In genomic region chr3L:9744060-9744549, dm6 we compare ENCODE assay signal across 5 fruit fly cellular contexts.
TF ChIP-seq lines count a peak whose summit lies in the region.

No protein-coding gene starts in this region.

- TF ChIP-seq CTCF in whole organism, embryonic (GFP tag; optimal IDR thresholded peaks at IDR 0.05; lab: Kevin White, UChicago): peak; percentile 64

TF ChIP-seq in whole organism, adult, 20 proteins besides CTCF, POLR2A, EP300 and RAD21 (continues in another document):
- TF ChIP-seq cic (GFP tag; optimal IDR thresholded peaks at IDR 0.05; lab: Kevin White, UChicago) (no peak), bab1 (GFP tag; optimal IDR thresholded peaks at IDR 0.05; lab: Kevin White, UChicago) (peak; percentile 86), CG12768 (GFP tag; optimal IDR thresholded peaks at IDR 0.05; lab: Kevin White, UChicago) (no peak), Mnt (GFP tag; optimal IDR thresholded peaks at IDR 0.05; lab: Kevin White, UChicago) (no peak), CG7045 (GFP tag; optimal IDR thresholded peaks at IDR 0.05; lab: Kevin White, UChicago) (no peak), Clk (GFP tag; optimal IDR thresholded peaks at IDR 0.05; lab: Kevin White, UChicago) (no peak), toe (GFP tag; optimal IDR thresholded peaks at IDR 0.05; lab: Kevin White, UChicago) (no peak), CG33017 (tag; optimal IDR thresholded peaks at IDR 0.05; lab: Kevin White, UChicago) (no peak), Crg-1 (GFP tag; optimal IDR thresholded peaks at IDR 0.05; lab: Kevin White, UChicago) (no peak), CG11617 (GFP tag; optimal IDR thresholded peaks at IDR 0.05; lab: Kevin White, UChicago) (no peak), CG14711 (tag; optimal IDR thresholded peaks at IDR 0.05; lab: Kevin White, UChicago) (peak; percentile 52), CG7101 (tag; optimal IDR thresholded peaks at IDR 0.05; lab: Kevin White, UChicago) (peak; percentile 30), CG5204 (GFP tag; optimal IDR thresholded peaks at IDR 0.05; lab: Kevin White, UChicago) (no peak), kay (GFP tag; lab: Kevin White, UChicago; ENCODE audit: borderline replicate concordance) (no peak), tj (GFP tag; optimal IDR thresholded peaks at IDR 0.05; lab: Kevin White, UChicago) (no peak), pad (GFP tag; optimal IDR thresholded peaks at IDR 0.05; lab: Kevin White, UChicago) (peak; percentile 47), cnc (optimal IDR thresholded peaks at IDR 0.05; lab: Kevin White, UChicago) (no peak), ovo (GFP tag; optimal IDR thresholded peaks at IDR 0.05; lab: Kevin White, UChicago) (no peak), CG1620 (GFP tag; optimal IDR thresholded peaks at IDR 0.05; lab: Kevin White, UChicago) (no peak)

TF ChIP-seq in whole organism, embryonic, 481 proteins besides CTCF, POLR2A, EP300 and RAD21 (continues in another document):
- TF ChIP-seq Dbx (GFP tag; IDR thresholded peaks at IDR 0.05; lab: Robert Waterston, UW) (peak; percentile 69; the same call in 2 of the 3 replicates), CG32772 (GFP tag; IDR thresholded peaks at IDR 0.05; lab: Robert Waterston, UW) (peak; percentile 84), CG12155 (GFP tag; optimal IDR thresholded peaks at IDR 0.05; lab: Kevin White, UChicago) (peak; percentile 48), CG17385 (GFP tag; optimal IDR thresholded peaks at IDR 0.05; lab: Kevin White, UChicago) (peak; percentile 74), sim (GFP tag; IDR thresholded peaks at IDR 0.05; lab: Robert Waterston, UW) (peak; percentile 78; the same call in 1 of the 2 replicates), CG2712 (tag; optimal IDR thresholded peaks at IDR 0.05; lab: Kevin White, UChicago) (peak; percentile 95), pita (GFP tag; optimal IDR thresholded peaks at IDR 0.05; lab: Kevin White, UChicago) (no peak), danr (GFP tag; IDR thresholded peaks at IDR 0.05; lab: Robert Waterston, UW) (peak; percentile 88), MTF-1 (GFP tag; optimal IDR thresholded peaks at IDR 0.05; lab: Kevin White, UChicago; ENCODE audit: borderline replicate concordance) (peak; percentile 76), H15 (GFP tag; IDR thresholded peaks at IDR 0.05; lab: Robert Waterston, UW) (peak; percentile 83; the same call in 2 of the 3 replicates), al (GFP tag; IDR thresholded peaks at IDR 0.05; lab: Robert Waterston, UW) (peak; percentile 79), esg (GFP tag; conservative IDR thresholded peaks at IDR 0.05; lab: Robert Waterston, UW) (peak; percentile 79), CG17829 (tag; optimal IDR thresholded peaks at IDR 0.05; lab: Kevin White, UChicago) (peak; percentile 93), Hr78 (GFP tag; optimal IDR thresholded peaks at IDR 0.05; lab: Kevin White, UChicago) (peak in 1 of 2 experiments; percentile 79), zen (tag; optimal IDR thresholded peaks at IDR 0.05; lab: Kevin White, UChicago) (peak; percentile 7), CG33213 (GFP tag; optimal IDR thresholded peaks at IDR 0.05; lab: Kevin White, UChicago) (peak; percentile 78), CG8388 (GFP tag; optimal IDR thresholded peaks at IDR 0.05; lab: Kevin White, UChicago) (peak; percentile 86), ERR (GFP tag; optimal IDR thresholded peaks at IDR 0.05; lab: Kevin White, UChicago) (no peak)

TF ChIP-seq in whole organism, prepupa, 60 proteins besides CTCF, POLR2A, EP300 and RAD21 (continues in another document):
- TF ChIP-seq svp (GFP tag; lab: Kevin White, UChicago) (peak; percentile 93), Ets21C (GFP tag; optimal IDR thresholded peaks at IDR 0.05; lab: Kevin White, UChicago) (peak; percentile 85), CG32006 (GFP tag; optimal IDR thresholded peaks at IDR 0.05; lab: Kevin White, UChicago) (peak; percentile 96), Sox15 (GFP tag; optimal IDR thresholded peaks at IDR 0.05; lab: Kevin White, UChicago) (peak; percentile 66), Lpt (GFP tag; optimal IDR thresholded peaks at IDR 0.05; lab: Kevin White, UChicago) (peak; percentile 98), Met (GFP tag; optimal IDR thresholded peaks at IDR 0.05; lab: Kevin White, UChicago) (peak; percentile 89), CG6276 (GFP tag; optimal IDR thresholded peaks at IDR 0.05; lab: Kevin White, UChicago) (peak; percentile 96), Hr39 (GFP tag; optimal IDR thresholded peaks at IDR 0.05; lab: Kevin White, UChicago) (peak; percentile 79), CG3919 (GFP tag; optimal IDR thresholded peaks at IDR 0.05; lab: Kevin White, UChicago) (peak; percentile 98), fd59A (GFP tag; optimal IDR thresholded peaks at IDR 0.05; lab: Kevin White, UChicago) (peak; percentile 87), achi (GFP tag; optimal IDR thresholded peaks at IDR 0.05; lab: Kevin White, UChicago) (peak; percentile 88), fd85E (GFP tag; optimal IDR thresholded peaks at IDR 0.05; lab: Kevin White, UChicago) (peak; percentile 87), CG11294 (GFP tag; IDR thresholded peaks at IDR 0.05; lab: Robert Waterston, UW) (peak; percentile 90), CG9139 (GFP tag; optimal IDR thresholded peaks at IDR 0.05; lab: Kevin White, UChicago) (peak; percentile 86), OdsH (GFP tag; optimal IDR thresholded peaks at IDR 0.05; lab: Kevin White, UChicago) (peak; percentile 89), CG16779 (tag; optimal IDR thresholded peaks at IDR 0.05; lab: Kevin White, UChicago) (peak; percentile 89), CG8632 (GFP tag; optimal IDR thresholded peaks at IDR 0.05; lab: Kevin White, UChicago) (peak; percentile 84), lz (GFP tag; optimal IDR thresholded peaks at IDR 0.05; lab: Kevin White, UChicago) (peak; percentile 93), CG34406 (GFP tag; optimal IDR thresholded peaks at IDR 0.05; lab: Kevin White, UChicago) (peak; percentile 87)

TF ChIP-seq in whole organism, pupa, 21 proteins besides CTCF, POLR2A, EP300 and RAD21:
- peak; percentile 96 for TF ChIP-seq CG32121 (GFP tag; IDR thresholded peaks at IDR 0.05; lab: Robert Waterston, UW)
- TF ChIP-seq CG13204 (GFP tag; optimal IDR thresholded peaks at IDR 0.05; lab: Kevin White, UChicago): peak; percentile 61
- peak; percentile 90 for TF ChIP-seq CG12605 (GFP tag; IDR thresholded peaks at IDR 0.05; lab: Robert Waterston, UW)
- TF ChIP-seq Pif1B (GFP tag; optimal IDR thresholded peaks at IDR 0.05; lab: Kevin White, UChicago): peak; percentile 94
- TF ChIP-seq CG8159 (tag; optimal IDR thresholded peaks at IDR 0.05; lab: Kevin White, UChicago): peak; percentile 98
- TF ChIP-seq CG9948 (tag; optimal IDR thresholded peaks at IDR 0.05; lab: Kevin White, UChicago): peak; percentile 97
- peak; percentile 100 for TF ChIP-seq CG14655 (GFP tag; optimal IDR thresholded peaks at IDR 0.05; lab: Kevin White, UChicago)
- TF ChIP-seq Ets98B (GFP tag; IDR thresholded peaks at IDR 0.05; lab: Robert Waterston, UW): peak; percentile 92
- peak; percentile 95 for TF ChIP-seq CG17806 (tag; optimal IDR thresholded peaks at IDR 0.05; lab: Kevin White, UChicago)
- TF ChIP-seq Pif1A (GFP tag; optimal IDR thresholded peaks at IDR 0.05; lab: Kevin White, UChicago): peak; percentile 97
- peak; percentile 76 for TF ChIP-seq CG10348 (GFP tag; IDR thresholded peaks at IDR 0.05; lab: Robert Waterston, UW)
- peak; percentile 91 for TF ChIP-seq gl (tag; optimal IDR thresholded peaks at IDR 0.05; lab: Kevin White, UChicago)
- peak; percentile 77 for TF ChIP-seq CG34367 (tag; optimal IDR thresholded peaks at IDR 0.05; lab: Kevin White, UChicago)
- peak; percentile 94 for TF ChIP-seq CG15710 (tag; optimal IDR thresholded peaks at IDR 0.05; lab: Kevin White, UChicago)
- TF ChIP-seq fd96Ca (GFP tag; IDR thresholded peaks at IDR 0.05; lab: Robert Waterston, UW): peak; percentile 95
- no peak for TF ChIP-seq EcR (GFP tag; optimal IDR thresholded peaks at IDR 0.05; lab: Kevin White, UChicago)
- peak; percentile 83 for TF ChIP-seq Snoo (tag; optimal IDR thresholded peaks at IDR 0.05; lab: Kevin White, UChicago)
- peak; percentile 89 for TF ChIP-seq rn (GFP tag; IDR thresholded peaks at IDR 0.05; lab: Robert Waterston, UW)
- peak; percentile 95 for TF ChIP-seq CG4496 (GFP tag; IDR thresholded peaks at IDR 0.05; lab: Robert Waterston, UW)
- peak; percentile 96 for TF ChIP-seq D1 (tag; optimal IDR thresholded peaks at IDR 0.05; lab: Kevin White, UChicago)
- peak; percentile 98 for TF ChIP-seq CG8301 (tag; optimal IDR thresholded peaks at IDR 0.05; lab: Kevin White, UChicago)

TF ChIP-seq in whole organism, wandering third instar larva, 38 proteins besides CTCF, POLR2A, EP300 and RAD21 (continues in another document):
- TF ChIP-seq Dfd (GFP tag; optimal IDR thresholded peaks at IDR 0.05; lab: Kevin White, UChicago): no peak
- peak; percentile 65 for TF ChIP-seq rgr (GFP tag; optimal IDR thresholded peaks at IDR 0.05; lab: Kevin White, UChicago)
- peak; percentile 7 for TF ChIP-seq CrebA (GFP tag; optimal IDR thresholded peaks at IDR 0.05; lab: Kevin White, UChicago; ENCODE audit: borderline replicate concordance)
- TF ChIP-seq sv (GFP tag; optimal IDR thresholded peaks at IDR 0.05; lab: Kevin White, UChicago): peak; percentile 65
- TF ChIP-seq Hr78 (GFP tag; optimal IDR thresholded peaks at IDR 0.05; lab: Kevin White, UChicago): no peak
- TF ChIP-seq sage (GFP tag; optimal IDR thresholded peaks at IDR 0.05; lab: Kevin White, UChicago): peak; percentile 90
- TF ChIP-seq fru (GFP tag; optimal IDR thresholded peaks at IDR 0.05; lab: Kevin White, UChicago): peak; percentile 88
- peak; percentile 87 for TF ChIP-seq h (GFP tag; optimal IDR thresholded peaks at IDR 0.05; lab: Kevin White, UChicago)
- no peak for TF ChIP-seq dl (GFP tag; optimal IDR thresholded peaks at IDR 0.05; lab: Kevin White, UChicago; ENCODE audit: insufficient read depth in 1 of 2, partially characterized antibody in 2 of 2)
- TF ChIP-seq jim (GFP tag; optimal IDR thresholded peaks at IDR 0.05; lab: Kevin White, UChicago): no peak
- TF ChIP-seq foxo (GFP tag; optimal IDR thresholded peaks at IDR 0.05; lab: Kevin White, UChicago): peak; percentile 60 to 88
- TF ChIP-seq Vsx2 (GFP tag; optimal IDR thresholded peaks at IDR 0.05; lab: Kevin White, UChicago; ENCODE audit: partially characterized antibody): no peak
- peak; percentile 13 for TF ChIP-seq Hr83 (GFP tag; optimal IDR thresholded peaks at IDR 0.05; lab: Kevin White, UChicago; ENCODE audit: poor library complexity, severe bottlenecking)
- TF ChIP-seq woc (GFP tag; optimal IDR thresholded peaks at IDR 0.05; lab: Kevin White, UChicago): peak; percentile 90
- TF ChIP-seq OdsH (GFP tag; optimal IDR thresholded peaks at IDR 0.05; lab: Kevin White, UChicago): peak; percentile 79
- TF ChIP-seq GATAd (GFP tag; optimal IDR thresholded peaks at IDR 0.05; lab: Kevin White, UChicago): no peak
- TF ChIP-seq tai (GFP tag; optimal IDR thresholded peaks at IDR 0.05; lab: Kevin White, UChicago): no peak
- TF ChIP-seq ey (GFP tag; optimal IDR thresholded peaks at IDR 0.05; lab: Kevin White, UChicago): peak; percentile 81
- no peak for TF ChIP-seq Abd-B (GFP tag; optimal IDR thresholded peaks at IDR 0.05; lab: Kevin White, UChicago)
- no peak for TF ChIP-seq N (GFP tag; optimal IDR thresholded peaks at IDR 0.05; lab: Kevin White, UChicago)
- TF ChIP-seq psq (GFP tag; optimal IDR thresholded peaks at IDR 0.05; lab: Kevin White, UChicago): peak; percentile 76
- no peak for TF ChIP-seq pan (optimal IDR thresholded peaks at IDR 0.05; lab: Kevin White, UChicago)
- peak; percentile 79 for TF ChIP-seq CG32264 (GFP tag; optimal IDR thresholded peaks at IDR 0.05; lab: Kevin White, UChicago)
